Worm (Caenorhabditis elegans): Measurements from ENCODE around the gene smrc-1.

The smrc-1 gene

DNA sequence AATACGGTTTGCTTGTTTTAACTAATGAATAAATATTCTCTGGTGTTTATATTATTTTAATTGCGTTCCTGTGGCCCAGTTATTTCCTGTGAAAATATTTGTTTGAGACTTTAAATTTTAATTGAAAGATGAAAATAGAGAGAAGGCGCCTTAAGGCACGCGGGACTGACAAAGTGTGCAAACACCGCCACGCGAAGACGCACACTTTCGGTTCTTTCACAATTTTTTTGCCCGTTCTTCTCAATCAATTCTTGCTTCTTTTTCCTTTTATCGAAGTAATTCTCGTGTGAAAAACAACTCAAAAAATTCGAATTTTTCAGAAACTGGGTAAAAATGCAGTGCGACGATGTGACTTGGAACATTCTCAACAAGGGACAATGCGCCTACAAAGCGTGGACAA lies 11.6 kb upstream of the smrc-1 start, which contains the start of gene C16A3.6:
TSS of gene C16A3.6 (plus strand) at position 84 of the 400 bp plus-strand sequence.
- TF ChIP-seq hlh-30 (tag; optimal IDR thresholded peaks at IDR 0.05; ENCODE audit: insufficient read depth): peak; percentile 25
- no peak for TF ChIP-seq ets-4 (tag; optimal IDR thresholded peaks at IDR 0.05)
- no peak for TF ChIP-seq unc-86 (tag; optimal IDR thresholded peaks at IDR 0.05)
- no peak for TF ChIP-seq rnt-1 (tag; optimal IDR thresholded peaks at IDR 0.05)
- TF ChIP-seq ceh-45 (GFP tag; IDR thresholded peaks at IDR 0.05): no peak
- TF ChIP-seq lin-11 (tag; optimal IDR thresholded peaks at IDR 0.05): no peak
- TF ChIP-seq ceh-18 (tag; optimal IDR thresholded peaks at IDR 0.05): no peak

DNA sequence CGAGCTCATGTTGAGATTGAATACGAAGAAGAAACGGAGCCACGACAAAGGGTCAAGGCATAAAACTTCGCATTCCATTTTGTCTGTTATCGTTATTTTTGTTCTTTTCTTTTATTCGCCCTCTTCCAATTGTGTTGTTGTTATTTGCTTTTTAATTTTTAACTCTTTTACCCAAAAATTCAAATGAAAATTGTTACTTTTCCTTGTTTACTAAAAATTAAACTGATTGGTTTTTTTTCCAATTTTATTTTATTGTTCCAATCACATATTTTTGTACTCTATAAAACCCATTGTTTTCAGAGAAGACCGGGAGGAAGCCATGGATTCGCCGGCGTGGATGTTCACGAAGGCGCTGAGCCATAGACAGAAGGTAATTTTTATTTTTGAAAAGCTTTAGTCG lies 10.3 kb upstream of the smrc-1 start, which contains the start of gene C16A3.5:
TSS of gene C16A3.5 (plus strand) at position 301 of the 400 bp plus-strand sequence.
- TF ChIP-seq sox-2 (GFP tag; IDR thresholded peaks at IDR 0.05) (no peak), pqm-1 (tag; optimal IDR thresholded peaks at IDR 0.05) (no peak), pros-1 (tag; optimal IDR thresholded peaks at IDR 0.05) (no peak), tbx-2 (tag; optimal IDR thresholded peaks at IDR 0.05) (no peak), ceh-48 (tag; optimal IDR thresholded peaks at IDR 0.05) (no peak), eyg-1 (tag; optimal IDR thresholded peaks at IDR 0.05) (no peak), syd-9 (tag; optimal IDR thresholded peaks at IDR 0.05) (no peak), zip-5 (tag; optimal IDR thresholded peaks at IDR 0.05) (no peak), elt-4 (tag; optimal IDR thresholded peaks at IDR 0.05) (no peak), fkh-10 (GFP tag; optimal IDR thresholded peaks at IDR 0.05) (no peak), hlh-8 (tag; optimal IDR thresholded peaks at IDR 0.05) (no peak), ama-1 (optimal IDR thresholded peaks at IDR 0.05) (no peak), ceh-45 (GFP tag; IDR thresholded peaks at IDR 0.05) (no peak), ceh-6 (GFP tag; optimal IDR thresholded peaks at IDR 0.05) (no peak), tbx-7 (tag; optimal IDR thresholded peaks at IDR 0.05) (no peak), ceh-24 (tag; optimal IDR thresholded peaks at IDR 0.05) (no peak), elt-2 (tag; optimal IDR thresholded peaks at IDR 0.05) (no peak), madf-2 (tag; optimal IDR thresholded peaks at IDR 0.05) (no peak), odd-2 (tag; optimal IDR thresholded peaks at IDR 0.05) (no peak), unc-42 (tag; optimal IDR thresholded peaks at IDR 0.05) (no peak)

DNA sequence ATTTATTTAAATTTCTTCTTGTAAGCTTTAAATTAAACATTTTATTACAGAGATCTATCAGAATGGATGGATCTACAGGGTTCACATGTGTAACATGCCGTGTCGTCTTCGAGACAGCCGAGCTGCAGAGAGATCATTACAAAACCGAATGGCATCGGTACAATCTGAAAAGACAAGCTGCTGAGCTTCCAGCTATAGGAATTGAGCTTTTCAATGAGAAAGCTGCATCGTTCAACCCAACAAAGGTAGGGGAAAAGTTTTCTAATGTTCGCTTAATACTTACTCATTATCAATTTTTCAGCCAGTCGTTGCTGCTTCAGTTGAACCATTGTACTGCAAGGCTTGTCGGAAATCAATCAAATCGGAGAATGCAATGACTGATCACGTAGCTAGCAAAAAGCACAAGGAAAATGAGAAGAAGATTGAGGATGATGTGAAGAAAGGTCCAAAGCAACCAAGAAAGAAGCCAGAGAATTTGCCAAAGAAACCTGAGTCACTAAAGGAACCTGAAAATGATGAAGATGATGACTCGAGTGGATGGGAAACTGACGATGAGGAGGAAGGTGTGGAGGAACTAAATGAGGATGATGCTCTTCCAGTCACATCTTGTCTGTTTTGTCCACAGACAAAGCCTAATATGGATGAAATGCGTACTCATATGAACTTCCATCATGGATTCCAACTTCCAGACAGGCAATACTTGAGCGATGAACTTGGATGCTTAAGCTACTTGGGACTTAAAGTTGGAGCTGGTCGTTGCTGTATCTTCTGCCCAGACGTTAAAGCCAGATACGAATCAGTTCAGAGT lies 9.0 kb upstream of the smrc-1 start, which contains the start of gene znf-622:
TSS of gene znf-622 (plus strand) at position 51 of the 808 bp plus-strand sequence.
- no peak for TF ChIP-seq ttx-3 (tag; optimal IDR thresholded peaks at IDR 0.05)
- TF ChIP-seq ceh-2 (tag; optimal IDR thresholded peaks at IDR 0.05): no peak
- TF ChIP-seq odd-2 (tag; optimal IDR thresholded peaks at IDR 0.05): no peak
- TF ChIP-seq ceh-45 (GFP tag; IDR thresholded peaks at IDR 0.05): no peak

DNA sequence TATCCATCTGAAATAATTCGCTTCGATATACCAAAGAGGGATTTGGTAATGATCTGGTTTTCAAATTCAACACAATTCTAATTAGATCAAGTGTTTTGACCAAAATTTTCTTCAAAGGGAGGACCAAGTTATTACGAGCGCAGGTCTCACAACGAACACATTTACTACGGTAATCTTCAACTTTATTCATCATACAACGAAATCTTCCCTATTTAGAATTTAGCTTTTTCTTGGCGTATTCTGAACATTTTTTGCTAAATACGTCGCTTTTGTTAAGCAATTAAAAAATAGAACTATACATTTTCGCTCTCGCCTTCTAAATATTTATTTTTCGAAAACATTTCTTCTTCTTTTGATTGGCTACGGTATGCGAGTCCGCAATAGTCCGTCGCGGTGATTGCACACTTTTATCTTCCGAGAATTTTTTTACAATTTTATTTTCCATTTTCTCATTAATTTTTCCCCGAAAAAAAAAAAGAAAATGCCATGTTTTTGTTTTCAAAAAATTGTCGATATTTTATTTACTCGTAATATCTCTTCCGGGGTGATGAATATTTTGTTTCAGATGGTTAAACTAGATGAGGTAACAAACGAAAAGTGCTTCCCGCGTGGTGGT lies 7.6 kb upstream of the smrc-1 start, which contains the start of gene let-716:
TSS of gene let-716 (plus strand) at position 566 of the 616 bp plus-strand sequence.
- TF ChIP-seq ceh-30 (tag; optimal IDR thresholded peaks at IDR 0.05): no peak
- no peak for TF ChIP-seq unc-86 (tag; optimal IDR thresholded peaks at IDR 0.05)
- TF ChIP-seq ceh-18 (tag; optimal IDR thresholded peaks at IDR 0.05): no peak
- no peak for TF ChIP-seq tbx-7 (tag; optimal IDR thresholded peaks at IDR 0.05)
- no peak for TF ChIP-seq fkh-6 (tag; optimal IDR thresholded peaks at IDR 0.05)
- no peak for TF ChIP-seq eyg-1 (tag; optimal IDR thresholded peaks at IDR 0.05)
- peak; percentile 69 for TF ChIP-seq nfya-1 (tag; optimal IDR thresholded peaks at IDR 0.05)
- peak; percentile 2 for TF ChIP-seq unc-42 (tag; optimal IDR thresholded peaks at IDR 0.05)
- TF ChIP-seq pax-1 (tag; optimal IDR thresholded peaks at IDR 0.05): no peak
- TF ChIP-seq hlh-13 (GFP tag; optimal IDR thresholded peaks at IDR 0.05): no peak

DNA sequence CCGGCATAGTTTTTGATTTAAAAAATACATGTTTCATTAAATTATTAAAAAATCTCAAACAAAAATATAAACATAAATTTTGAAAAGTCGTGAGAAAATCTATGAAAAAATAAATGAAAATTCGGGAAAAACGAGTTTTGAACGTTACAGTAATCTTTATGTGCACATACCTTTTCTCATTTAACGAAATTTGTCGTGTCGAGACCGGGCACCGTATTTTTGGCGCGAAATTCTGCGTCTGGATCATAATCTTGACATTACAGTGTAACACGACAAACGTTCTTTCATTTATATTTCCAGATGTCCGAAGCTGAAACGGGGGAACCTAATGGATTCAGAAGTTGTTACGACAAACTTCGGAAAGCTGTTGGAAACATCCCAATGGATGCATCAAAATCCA lies 1.2 kb upstream of the smrc-1 start, which contains the start of gene C16A3.2:
TSS of gene C16A3.2 (plus strand) at position 301 of the 400 bp plus-strand sequence.
- TF ChIP-seq che-1 (tag; optimal IDR thresholded peaks at IDR 0.05) (no peak), F13H6.1 (tag; optimal IDR thresholded peaks at IDR 0.05) (no peak), mec-3 (tag; optimal IDR thresholded peaks at IDR 0.05; ENCODE audit: borderline replicate concordance) (no peak), hlh-30 (tag; optimal IDR thresholded peaks at IDR 0.05; ENCODE audit: insufficient read depth) (no peak), nhr-11 (tag; optimal IDR thresholded peaks at IDR 0.05) (no peak), ceh-9 (tag; optimal IDR thresholded peaks at IDR 0.05) (no peak), elt-2 (tag; optimal IDR thresholded peaks at IDR 0.05) (no peak), tbx-2 (tag; optimal IDR thresholded peaks at IDR 0.05) (no peak), ztf-16 (tag; optimal IDR thresholded peaks at IDR 0.05) (no peak), pax-1 (tag; optimal IDR thresholded peaks at IDR 0.05) (no peak)

Measured in whole organism, late embryonic.